Fruit fly (Drosophila melanogaster): Measurements from ENCODE around the gene bru2.

Gene bru2

DNA sequence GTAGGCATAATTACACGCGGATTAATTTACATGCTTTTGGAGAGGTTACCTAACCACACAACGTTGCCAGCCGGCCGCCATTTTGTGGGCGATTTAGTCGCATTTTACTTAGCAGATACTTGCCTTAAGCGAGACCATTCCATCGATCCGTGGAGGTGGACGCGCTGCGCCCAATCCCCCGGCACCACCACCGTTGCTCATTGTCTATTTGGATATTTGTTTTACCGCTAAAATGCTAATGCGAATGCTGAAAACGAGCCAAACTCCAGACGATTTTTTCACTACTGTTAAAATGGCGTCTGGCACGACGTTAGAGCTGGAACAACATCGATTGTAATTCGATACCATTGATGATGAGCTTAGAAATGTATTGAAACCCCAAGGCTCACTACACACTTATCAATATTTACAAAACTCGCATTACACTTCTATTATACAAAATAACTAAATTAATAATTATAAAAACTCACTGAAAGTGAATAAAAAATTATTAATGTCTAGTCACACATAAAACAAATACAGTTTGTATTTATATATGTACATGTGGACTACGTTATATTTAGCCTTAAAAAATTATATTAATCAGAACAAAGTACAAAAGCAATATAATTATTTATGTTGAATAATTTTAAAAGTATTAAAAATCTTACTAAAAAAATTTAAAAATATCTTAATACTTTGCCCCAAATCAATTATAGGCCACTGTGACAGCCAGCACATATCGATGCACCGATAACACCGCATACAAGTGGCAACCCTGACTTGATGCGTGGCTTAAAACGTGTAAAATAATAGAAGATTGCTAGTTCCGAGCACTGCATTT is 89.9 kb downstream of the bru2 start, which contains the start of gene eRF3 (continued):
- TF ChIP-seq gcm (GFP tag; optimal IDR thresholded peaks at IDR 0.05) (peak; percentile 54), Myb (GFP tag; optimal IDR thresholded peaks at IDR 0.05) (no peak), Opbp (GFP tag; IDR thresholded peaks at IDR 0.05; ENCODE audit: partially characterized antibody) (0 out of 3 replicates have a peak, but pooled peaks have one; percentile 29), Eip74EF (GFP tag; optimal IDR thresholded peaks at IDR 0.05) (peak in 1 of 2 experiments; percentile 3), CG10979 (tag; optimal IDR thresholded peaks at IDR 0.05) (peak; percentile 78), stc (GFP tag; IDR thresholded peaks at IDR 0.05) (peak; percentile 54; the same call in 1 of the 2 replicates), CG12236 (GFP tag; optimal IDR thresholded peaks at IDR 0.05) (no peak), Mes4 (GFP tag; optimal IDR thresholded peaks at IDR 0.05) (no peak), CG17912 (GFP tag; optimal IDR thresholded peaks at IDR 0.05) (no peak), ranshi (GFP tag; IDR thresholded peaks at IDR 0.05) (peak; percentile 76; the same call in 1 of the 2 replicates), prd (optimal IDR thresholded peaks at IDR 0.05) (no peak), prd (GFP tag; IDR thresholded peaks at IDR 0.05) (peak; percentile 83), salm (tag; optimal IDR thresholded peaks at IDR 0.05) (no peak), CG11456 (GFP tag; IDR thresholded peaks at IDR 0.05) (peak; percentile 78), sisA (GFP tag; IDR thresholded peaks at IDR 0.05) (peak; percentile 77), scrt (GFP tag; optimal IDR thresholded peaks at IDR 0.05) (peak; percentile 14), CG7357 (GFP tag; IDR thresholded peaks at IDR 0.05) (peak; percentile 78), insv (GFP tag; optimal IDR thresholded peaks at IDR 0.05) (peak in 1 of 2 experiments; percentile 16), YL-1 (GFP tag; optimal IDR thresholded peaks at IDR 0.05) (peak; percentile 98), CG4360 (GFP tag; IDR thresholded peaks at IDR 0.05) (no peak), HLHmδ (GFP tag; optimal IDR thresholded peaks at IDR 0.05) (no peak), CG2116 (GFP tag; optimal IDR thresholded peaks at IDR 0.05) (peak; percentile 80), hkb (optimal IDR thresholded peaks at IDR 0.05) (no peak), hkb (GFP tag; IDR thresholded peaks at IDR 0.05) (peak; percentile 66), CG6272 (GFP tag; IDR thresholded peaks at IDR 0.05) (peak; percentile 78), CG3065 (GFP tag; optimal IDR thresholded peaks at IDR 0.05) (peak; percentile 19), vvl (GFP tag; IDR thresholded peaks at IDR 0.05) (peak; percentile 83), CG34376 (GFP tag; optimal IDR thresholded peaks at IDR 0.05) (no peak), Adf1 (GFP tag; IDR thresholded peaks at IDR 0.05) (no peak), CG11247 (GFP tag; IDR thresholded peaks at IDR 0.05) (peak; percentile 60), Doc3 (GFP tag; IDR thresholded peaks at IDR 0.05; ENCODE audit: partially characterized antibody) (peak; percentile 35; the same call in 1 of the 3 replicates), en (GFP tag; optimal IDR thresholded peaks at IDR 0.05) (no peak), CG18619 (GFP tag; optimal IDR thresholded peaks at IDR 0.05) (peak; percentile 63), her (GFP tag; optimal IDR thresholded peaks at IDR 0.05) (no peak), CG4854 (GFP tag; optimal IDR thresholded peaks at IDR 0.05) (no peak), ind (GFP tag; optimal IDR thresholded peaks at IDR 0.05) (peak; percentile 77), sens (GFP tag) (peak; percentile 88), fru (optimal IDR thresholded peaks at IDR 0.05) (no peak), CG10654 (GFP tag; optimal IDR thresholded peaks at IDR 0.05) (peak; percentile 77), unpg (GFP tag; optimal IDR thresholded peaks at IDR 0.05) (peak; percentile 76), CG7786 (GFP tag; optimal IDR thresholded peaks at IDR 0.05) (no peak), sc (optimal IDR thresholded peaks at IDR 0.05) (no peak), sc (GFP tag; optimal IDR thresholded peaks at IDR 0.05) (peak; percentile 65), CG2889 (GFP tag; IDR thresholded peaks at IDR 0.05) (peak; percentile 56; the same call in 2 of the 3 replicates), lov (optimal IDR thresholded peaks at IDR 0.05) (no peak), lov (GFP tag; IDR thresholded peaks at IDR 0.05) (0 out of 3 replicates have a peak, but pooled peaks have one; percentile 53), Blimp-1 (GFP tag; optimal IDR thresholded peaks at IDR 0.05) (peak; percentile 74), pnt (GFP tag; optimal IDR thresholded peaks at IDR 0.05) (no peak), CG8478 (optimal IDR thresholded peaks at IDR 0.05) (no peak), CG32772 (GFP tag; IDR thresholded peaks at IDR 0.05) (peak; percentile 79)

Data from whole organism, embryonic.